Worm (Caenorhabditis elegans) whole organism, dauer: ENCODE results near the gene Y116A8A.2.

ENCODE experiments used
- unc-62 ChIP-seq: sonication (generic microtip); optimal IDR thresholded peaks from 2 replicates; lab custom pipeline; 2017; ENCODE audit warnings: missing biosample characterization, missing genetic modification reagents, missing genetic modification characterization

Y116A8A.2 gene

ce11 chrIV:16775029-16775428 lies 38.7 kb downstream of the Y116A8A.2 start:
- no peak for TF ChIP-seq unc-62 (GFP tag; lab: Kevin White, UChicago)
